Worm (Caenorhabditis elegans) whole organism, L4/young adult: ENCODE measurements around the gene W02A2.5.

Experiments used
- W03F9.2 ChIP-seq: fragments of 150-350 bp; optimal IDR thresholded peaks from 2 replicates; lab custom pipeline; 2014; ENCODE audit warnings: missing biosample characterization, missing genetic modification characterization
- dao-5 ChIP-seq: sonication (generic microtip); optimal IDR thresholded peaks from 2 replicates; lab custom pipeline; 2016; ENCODE audit warnings: missing genotype, missing genetic modification characterization, moderate library complexity, missing compliant biosample characterization
- him-1 ChIP-seq: sonication (generic microtip); optimal IDR thresholded peaks from 2 replicates; lab custom pipeline; 2016; ENCODE audit warnings: missing genotype, missing genetic modification reagents, missing genetic modification characterization, missing compliant biosample characterization

DNA sequence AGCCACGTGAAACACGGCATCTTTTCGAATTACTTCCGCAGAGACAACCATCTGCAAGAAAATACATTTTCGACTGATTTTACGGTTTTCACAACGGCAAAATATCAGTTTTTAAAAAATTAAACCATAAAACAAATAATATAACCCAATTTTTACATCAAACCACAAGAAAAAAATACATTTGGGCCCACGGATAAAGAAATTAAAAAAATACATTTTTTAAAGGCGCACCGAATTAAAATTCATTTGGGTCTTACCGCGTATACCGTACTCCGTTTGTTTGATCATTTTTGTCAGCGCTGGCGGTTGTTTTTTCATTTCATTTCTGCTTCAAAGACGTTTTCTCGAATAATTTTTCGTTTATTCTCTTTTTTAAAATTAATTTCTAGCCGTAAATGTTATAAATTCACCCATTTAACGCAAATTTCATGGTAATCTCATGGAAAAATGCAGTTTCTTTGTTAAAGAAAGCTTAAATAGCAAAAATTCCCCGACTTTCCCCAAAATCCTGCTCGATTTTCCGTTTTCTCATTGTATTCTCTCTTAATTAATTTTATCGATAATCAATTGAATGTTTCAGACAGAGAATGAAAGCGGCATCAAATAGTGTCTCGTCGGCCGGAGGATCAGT lies 10.6 kb downstream of the W02A2.5 start, which contains the start of the genes rec-8 and mex-5:
- TF ChIP-seq him-1 (no peak), W03F9.2 (tag; lab: Kevin White, UChicago) (peak; percentile 27), dao-5 (tag; lab: Kevin White, UChicago) (no peak)
